Worm (Caenorhabditis elegans) whole organism, mixed stage, embryonic: ENCODE measurements around the gene cpr-6.

Source experiments
- M03D4.4 ChIP-seq: sonication (generic microtip); optimal IDR thresholded peaks from 2 replicates; lab custom pipeline; 2017; ENCODE audit warnings: mild to moderate bottlenecking, missing genetic modification characterization, missing compliant biosample characterization
- ceh-39 ChIP-seq: fragments of 150-350 bp; optimal IDR thresholded peaks from 2 replicates; lab custom pipeline; 2014; ENCODE audit warnings: missing biosample characterization, missing genetic modification characterization
- cnd-1 ChIP-seq: fragments of 200-800 bp; sonication (Bioruptor generic); optimal IDR thresholded peaks from 2 replicates; lab custom pipeline; 2018; ENCODE audit warnings: mild to moderate bottlenecking, missing genetic modification characterization, missing compliant biosample characterization
- elt-1 ChIP-seq: sonication (generic microtip); optimal IDR thresholded peaks from 2 replicates; lab custom pipeline; 2017; ENCODE audit warnings: missing genetic modification characterization, mild to moderate bottlenecking, missing compliant biosample characterization, antibody characterized with exemption, moderate library complexity, borderline replicate concordance; ENCODE audit not compliant: insufficient read depth
- lin-13 ChIP-seq: fragments of 150-350 bp; optimal IDR thresholded peaks from 2 replicates; lab custom pipeline; 2014; ENCODE audit warnings: missing biosample characterization, missing genetic modification characterization
- mab-5 ChIP-seq: fragments of 150-350 bp; optimal IDR thresholded peaks from 2 replicates; lab custom pipeline; 2014; ENCODE audit warnings: missing biosample characterization, missing genetic modification characterization
- nhr-12 ChIP-seq: fragments of 150-350 bp; optimal IDR thresholded peaks from 2 replicates; lab custom pipeline; 2014; ENCODE audit warnings: missing biosample characterization, missing genetic modification characterization
- pha-4 ChIP-seq: fragments of 150-350 bp; optimal IDR thresholded peaks from 2 replicates; lab custom pipeline; 2018; ENCODE audit warnings: missing biosample characterization, missing genetic modification reagents, missing genetic modification characterization
- snpc-4 ChIP-seq: fragments of 150-350 bp; optimal IDR thresholded peaks from 2 replicates; lab custom pipeline; 2014; ENCODE audit warnings: missing biosample characterization, missing genetic modification characterization
- ztf-11 ChIP-seq: fragments of 150-350 bp; optimal IDR thresholded peaks from 2 replicates; lab custom pipeline; 2014; ENCODE audit warnings: missing biosample characterization, missing genetic modification characterization

ce11 chrX:6560495-6560894 lies 46.5 kb upstream of the cpr-6 start:
- TF ChIP-seq lin-13 (tag; lab: Kevin White, UChicago) (no peak), M03D4.4 (tag; lab: Kevin White, UChicago) (no peak), cnd-1 (tag; lab: Kevin White, UChicago) (no peak), pha-4 (tag; lab: Kevin White, UChicago) (no peak), ceh-39 (no peak), snpc-4 (tag; lab: Kevin White, UChicago) (no peak), ztf-11 (no peak), nhr-12 (tag; lab: Kevin White, UChicago) (no peak), elt-1 (tag; lab: Kevin White, UChicago) (no peak), mab-5 (no peak)
